Fruit fly (Drosophila melanogaster) whole organism: Measurements from ENCODE around the gene CG33543.

Experiments used
- Dll ChIP-seq: fragments of >200 bp; optimal IDR thresholded peaks from 2 replicates; lab custom pipeline; 2017
- EcR ChIP-seq, 2 experiments: fragments of >200 bp; optimal IDR thresholded peaks; 2 replicates each; lab custom pipeline; 2017; ENCODE audit warnings: missing biosample characterization in 2 of 2, missing genetic modification characterization in 2 of 2, missing genetic modification reagents in 2 of 2
- pan ChIP-seq: fragments of >200 bp; optimal IDR thresholded peaks from 2 replicates; lab custom pipeline; 2017

- TF ChIP-seq Dll (lab: Kevin White, UChicago) (no peak), pan (lab: Kevin White, UChicago) (no peak), EcR (GFP tag; optimal IDR thresholded peaks at IDR 0.05; lab: Kevin White, UChicago) (no peak)
Measured at dm6 chr2L:1979196-1979818, 26.8 kb downstream of the CG33543 start.
